Worm (Caenorhabditis elegans) whole organism, midembryonic: ENCODE data around the gene F53C3.4.

Experiments used
- T22C8.4 ChIP-seq: fragments of 200-800 bp; sonication (Bioruptor generic); IDR thresholded peaks from 2 replicates; pipeline ENCODE4 v1.3.6; 2022; ENCODE audit warnings: missing genetic modification characterization, missing compliant biosample characterization
- cog-1 ChIP-seq: sonication (generic microtip); optimal IDR thresholded peaks from 2 replicates; lab custom pipeline; 2016; ENCODE audit warnings: missing genetic modification characterization, missing compliant biosample characterization
- flt-1 ChIP-seq: fragments of 200-800 bp; sonication (Bioruptor generic); IDR thresholded peaks from 2 replicates; pipeline ENCODE4 v1.3.6; 2022; ENCODE audit warnings: missing genetic modification characterization, missing compliant biosample characterization
- klf-2 ChIP-seq: fragments of 200-800 bp; sonication (Bioruptor generic); conservative IDR thresholded peaks from 2 replicates; pipeline ENCODE4 v1.3.6; 2022; ENCODE audit warnings: missing genetic modification reagents, missing genetic modification characterization, missing compliant biosample characterization
- med-1 ChIP-seq: sonication (generic microtip); optimal IDR thresholded peaks from 2 replicates; lab custom pipeline; 2017; ENCODE audit warnings: missing genetic modification characterization, mild to moderate bottlenecking, missing compliant biosample characterization, antibody characterized with exemption, missing genetic modification reagents; ENCODE audit not compliant: insufficient read depth
- ref-1 ChIP-seq: fragments of 200-800 bp; sonication (Bioruptor generic); conservative IDR thresholded peaks from 2 replicates; pipeline ENCODE4 v1.3.6; 2022; ENCODE audit warnings: missing genetic modification reagents, missing genetic modification characterization, missing compliant biosample characterization
- tab-1 ChIP-seq: fragments of 200-800 bp; sonication (Bioruptor generic); IDR thresholded peaks from 2 replicates; pipeline ENCODE4 v1.3.6; 2022; ENCODE audit warnings: missing genetic modification characterization, missing compliant biosample characterization
- ztf-23 ChIP-seq: fragments of 200-800 bp; sonication (Bioruptor generic); IDR thresholded peaks from 2 replicates; pipeline ENCODE4 v1.3.6; 2022; ENCODE audit warnings: missing genetic modification reagents, missing genetic modification characterization, missing compliant biosample characterization
- ztf-29 ChIP-seq: fragments of 200-800 bp; sonication (Bioruptor generic); IDR thresholded peaks from 2 replicates; pipeline ENCODE4 v1.3.6; 2022; ENCODE audit warnings: missing genetic modification reagents, missing genetic modification characterization, missing compliant biosample characterization

F53C3.4 gene

ce11 chrII:3901108-3901507, at the start of gene F53C3.4:
TSS of gene F53C3.4 (plus strand) at chrII:3901408.
- TF ChIP-seq tab-1 (GFP tag; lab: Robert Waterston, UW) (no peak), med-1 (GFP tag; lab: Kevin White, UChicago) (no peak)

DNA sequence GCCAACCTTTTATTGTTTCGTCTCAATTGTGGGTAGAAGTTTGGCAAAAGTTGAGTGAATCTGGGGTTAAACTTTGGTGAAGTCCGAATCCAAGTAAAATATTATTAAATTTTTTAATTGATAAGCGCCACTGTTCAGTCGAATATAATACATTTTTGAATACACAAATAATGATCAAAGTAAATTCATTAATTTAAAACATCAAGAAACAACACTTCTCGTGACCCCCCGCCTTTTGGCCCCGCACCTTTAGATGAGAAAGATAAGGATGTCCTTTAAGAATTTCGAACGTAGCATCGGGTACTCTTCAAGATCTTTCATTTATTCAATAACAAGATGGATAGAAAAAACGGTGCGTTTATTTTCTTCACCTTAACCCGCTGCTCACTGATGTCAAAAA, 48.6 kb upstream of the F53C3.4 start, which contains the start of gene nhr-257:
Gene nhr-257 (plus strand): TSS at position 301 of the 400 bp plus-strand sequence.
- TF ChIP-seq klf-2 (GFP tag; lab: Robert Waterston, UW) (no peak), tab-1 (GFP tag; lab: Robert Waterston, UW) (no peak), ref-1 (no peak), cog-1 (tag; lab: Kevin White, UChicago) (no peak), flt-1 (GFP tag; lab: Robert Waterston, UW) (no peak), ztf-23 (no peak)

ce11 chrII:3860826-3861225, 40.4 kb upstream of the F53C3.4 start, which contains the start of gene oac-11:
TSS of gene oac-11 (minus strand) at chrII:3860926.
- TF ChIP-seq flt-1 (GFP tag; lab: Robert Waterston, UW) (no peak), ztf-23 (no peak), klf-2 (GFP tag; lab: Robert Waterston, UW) (no peak), cog-1 (tag; lab: Kevin White, UChicago) (no peak), med-1 (GFP tag; lab: Kevin White, UChicago) (no peak), ztf-29 (GFP tag; lab: Robert Waterston, UW) (no peak), tab-1 (GFP tag; lab: Robert Waterston, UW) (no peak), ref-1 (no peak), T22C8.4 (GFP tag; lab: Robert Waterston, UW) (no peak)

- TF ChIP-seq ztf-23, result no peak
- no peak for TF ChIP-seq klf-2 (GFP tag; lab: Robert Waterston, UW)
- no peak for TF ChIP-seq ref-1
- TF ChIP-seq ztf-29 (GFP tag; lab: Robert Waterston, UW), result no peak
- no peak for TF ChIP-seq med-1 (GFP tag; lab: Kevin White, UChicago)
- TF ChIP-seq cog-1 (tag; lab: Kevin White, UChicago), result no peak
- no peak for TF ChIP-seq T22C8.4 (GFP tag; lab: Robert Waterston, UW)
- TF ChIP-seq flt-1 (GFP tag; lab: Robert Waterston, UW), result no peak
- TF ChIP-seq tab-1 (GFP tag; lab: Robert Waterston, UW), result no peak
Observed at ce11 chrII:3862053-3862452, 39.2 kb upstream of the F53C3.4 start.

- TF ChIP-seq ref-1 (no peak), cog-1 (tag; lab: Kevin White, UChicago) (no peak), med-1 (GFP tag; lab: Kevin White, UChicago) (no peak), ztf-29 (GFP tag; lab: Robert Waterston, UW) (no peak), klf-2 (GFP tag; lab: Robert Waterston, UW) (no peak), ztf-23 (no peak), flt-1 (GFP tag; lab: Robert Waterston, UW) (no peak), T22C8.4 (GFP tag; lab: Robert Waterston, UW) (no peak), tab-1 (GFP tag; lab: Robert Waterston, UW) (no peak)
Observed at ce11 chrII:3864652-3865051, 36.6 kb upstream of the F53C3.4 start, which contains the start of gene nhr-261. TSS of gene nhr-261 (minus strand) at chrII:3864752.

ce11 chrII:3869601-3870000, 31.6 kb upstream of the F53C3.4 start, which contains the start of gene oac-10:
TSS of gene oac-10 (plus strand) at chrII:3869901.
- TF ChIP-seq ztf-23, result no peak
- no peak for TF ChIP-seq med-1 (GFP tag; lab: Kevin White, UChicago)
- no peak for TF ChIP-seq ztf-29 (GFP tag; lab: Robert Waterston, UW)
- no peak for TF ChIP-seq klf-2 (GFP tag; lab: Robert Waterston, UW)
- no peak for TF ChIP-seq flt-1 (GFP tag; lab: Robert Waterston, UW)
- TF ChIP-seq ref-1, result no peak
- no peak for TF ChIP-seq T22C8.4 (GFP tag; lab: Robert Waterston, UW)
- no peak for TF ChIP-seq cog-1 (tag; lab: Kevin White, UChicago)
- TF ChIP-seq tab-1 (GFP tag; lab: Robert Waterston, UW), result no peak

ce11 chrII:3877127-3877526, 24.1 kb upstream of the F53C3.4 start, which contains the start of gene nep-3:
TSS of gene nep-3 (minus strand) at chrII:3877227.
- TF ChIP-seq cog-1 (tag; lab: Kevin White, UChicago) (no peak), flt-1 (GFP tag; lab: Robert Waterston, UW) (no peak), klf-2 (GFP tag; lab: Robert Waterston, UW) (no peak), ref-1 (no peak), med-1 (GFP tag; lab: Kevin White, UChicago) (no peak), tab-1 (GFP tag; lab: Robert Waterston, UW) (no peak), T22C8.4 (GFP tag; lab: Robert Waterston, UW) (no peak), ztf-29 (GFP tag; lab: Robert Waterston, UW) (no peak), ztf-23 (no peak)

- TF ChIP-seq med-1 (GFP tag; lab: Kevin White, UChicago), result no peak
- no peak for TF ChIP-seq flt-1 (GFP tag; lab: Robert Waterston, UW)
- no peak for TF ChIP-seq klf-2 (GFP tag; lab: Robert Waterston, UW)
- TF ChIP-seq ztf-29 (GFP tag; lab: Robert Waterston, UW), result no peak
- TF ChIP-seq tab-1 (GFP tag; lab: Robert Waterston, UW), result no peak
- TF ChIP-seq cog-1 (tag; lab: Kevin White, UChicago), result no peak
Observed at ce11 chrII:3877874-3878273, 23.3 kb upstream of the F53C3.4 start, which contains the start of gene sdz-7. TSS of gene sdz-7 (minus strand) at chrII:3877974.

DNA sequence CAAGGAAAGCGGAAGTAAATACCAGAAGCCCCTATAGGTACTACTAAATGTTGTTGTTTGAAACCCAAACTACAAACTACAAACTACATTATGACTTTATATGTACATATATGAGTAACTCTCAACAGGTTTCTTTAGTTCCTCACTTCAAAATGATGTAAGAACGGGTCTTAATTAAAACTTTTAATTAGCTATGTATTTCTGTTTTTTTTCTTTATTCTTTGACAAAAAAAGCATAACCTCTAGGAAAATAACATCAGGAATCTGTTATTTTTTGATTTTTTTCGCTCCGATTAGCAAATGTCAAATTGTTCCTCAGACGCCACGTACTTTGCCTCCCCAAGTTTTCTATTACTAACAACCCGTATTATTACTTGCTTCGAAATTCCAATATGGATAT, 22.9 kb upstream of the F53C3.4 start, which contains the start of gene srh-250:
Gene srh-250 (plus strand): TSS at position 301 of the 400 bp plus-strand sequence.
- TF ChIP-seq ztf-29 (GFP tag; lab: Robert Waterston, UW) (no peak), med-1 (GFP tag; lab: Kevin White, UChicago) (no peak), klf-2 (GFP tag; lab: Robert Waterston, UW) (no peak), ztf-23 (no peak), T22C8.4 (GFP tag; lab: Robert Waterston, UW) (no peak), cog-1 (tag; lab: Kevin White, UChicago) (no peak), flt-1 (GFP tag; lab: Robert Waterston, UW) (no peak), tab-1 (GFP tag; lab: Robert Waterston, UW) (no peak), ref-1 (no peak)
